Worm (Caenorhabditis elegans) whole organism, L4 larva: ENCODE measurements around the gene Y73B6BL.14.

ENCODE experiments used
- D1046.2 ChIP-seq: fragments of 200-800 bp; sonication (Bioruptor generic); IDR thresholded peaks from 2 replicates; pipeline ENCODE4 v1.3.6; 2022; ENCODE audit warnings: missing genetic modification characterization, missing compliant biosample characterization
- F44E2.7 ChIP-seq: fragments of 200-800 bp; sonication (Bioruptor generic); IDR thresholded peaks from 2 replicates; pipeline ENCODE4 v2.1.2; 2022; ENCODE audit warnings: missing genetic modification characterization, missing compliant biosample characterization
- F49E8.2 ChIP-seq: sonication (generic microtip); optimal IDR thresholded peaks from 2 replicates; lab custom pipeline; 2016; ENCODE audit warnings: missing compliant biosample characterization, mild to moderate bottlenecking, missing genetic modification characterization, borderline replicate concordance
- T20F7.1 ChIP-seq: fragments of 200-800 bp; sonication (Bioruptor generic); optimal IDR thresholded peaks from 2 replicates; lab custom pipeline; 2018; ENCODE audit warnings: mild to moderate bottlenecking, missing genetic modification characterization, missing compliant biosample characterization
- T26A8.4 ChIP-seq: fragments of 200-800 bp; sonication (Bioruptor generic); IDR thresholded peaks from 2 replicates; pipeline ENCODE4 v1.3.6; 2022; ENCODE audit warnings: missing genetic modification characterization, missing compliant biosample characterization
- Y105C5A.15 ChIP-seq: fragments of 200-800 bp; sonication (Bioruptor generic); IDR thresholded peaks from 2 replicates; pipeline ENCODE4 v1.3.6; 2022; ENCODE audit warnings: missing genetic modification characterization, missing compliant biosample characterization
- Y48G9A.11 ChIP-seq: fragments of 200-800 bp; sonication (Bioruptor generic); IDR thresholded peaks from 2 replicates; pipeline ENCODE4 v1.3.6; 2022; ENCODE audit warnings: missing genetic modification reagents, missing genetic modification characterization, missing compliant biosample characterization
- aha-1 ChIP-seq: fragments of 150-350 bp; peaks from one replicate; lab custom pipeline; 2014; ENCODE audit warnings: missing biosample characterization, missing genetic modification characterization
- aly-2 ChIP-seq: sonication (generic microtip); optimal IDR thresholded peaks from 2 replicates; lab custom pipeline; 2018; ENCODE audit warnings: missing biosample characterization, missing genetic modification characterization
- ama-1 ChIP-seq: fragments of 150-350 bp; optimal IDR thresholded peaks from 2 replicates; lab custom pipeline; 2014; ENCODE audit warnings: inconsistent platforms, mixed read lengths
- arid-1 ChIP-seq: fragments of 200-800 bp; sonication (Bioruptor generic); conservative IDR thresholded peaks from 2 replicates; pipeline ENCODE4 v1.3.6; 2022; ENCODE audit warnings: missing genetic modification reagents, missing genetic modification characterization, missing compliant biosample characterization
- attf-4 ChIP-seq: sonication (generic microtip); optimal IDR thresholded peaks from 3 replicates; lab custom pipeline; 2017; ENCODE audit warnings: missing biosample characterization, missing genetic modification characterization
- ceh-32 ChIP-seq: sonication (generic microtip); optimal IDR thresholded peaks from 2 replicates; lab custom pipeline; 2016; ENCODE audit warnings: mild to moderate bottlenecking, missing genetic modification characterization, missing compliant biosample characterization; ENCODE audit not compliant: poor library complexity
- ceh-62 ChIP-seq: sonication (generic microtip); optimal IDR thresholded peaks from 2 replicates; lab custom pipeline; 2017; ENCODE audit warnings: missing biosample characterization, missing genetic modification characterization
- daf-12 ChIP-seq: fragments of 150-350 bp; optimal IDR thresholded peaks from 2 replicates; lab custom pipeline; 2014; ENCODE audit warnings: missing biosample characterization, missing genetic modification reagents, missing genetic modification characterization
- daf-8 ChIP-seq: fragments of 200-800 bp; sonication (Bioruptor generic); IDR thresholded peaks from 2 replicates; pipeline ENCODE4 v1.3.6; 2022; ENCODE audit warnings: missing genetic modification characterization, missing compliant biosample characterization
- dmd-8 ChIP-seq: fragments of 200-800 bp; sonication (Bioruptor generic); IDR thresholded peaks from 2 replicates; pipeline ENCODE4 v1.3.6; 2022; ENCODE audit warnings: missing genetic modification characterization, missing compliant biosample characterization
- dpl-1 ChIP-seq: fragments of 150-350 bp; optimal IDR thresholded peaks from 2 replicates; lab custom pipeline; 2014; ENCODE audit warnings: missing biosample characterization, missing genetic modification reagents, missing genetic modification characterization
- duxl-1 ChIP-seq: sonication (generic microtip); optimal IDR thresholded peaks from 2 replicates; lab custom pipeline; 2016; ENCODE audit warnings: mild to moderate bottlenecking, missing genetic modification characterization, moderate library complexity, missing compliant biosample characterization; ENCODE audit not compliant: poor library complexity
- dve-1 ChIP-seq: sonication (generic microtip); optimal IDR thresholded peaks from 2 replicates; lab custom pipeline; 2017; ENCODE audit warnings: antibody characterized with exemption, mild to moderate bottlenecking, missing genetic modification characterization, missing compliant biosample characterization; ENCODE audit not compliant: insufficient read depth
- egl-27 ChIP-seq: sonication (generic microtip); optimal IDR thresholded peaks from 3 replicates; lab custom pipeline; 2017; ENCODE audit warnings: missing biosample characterization, missing genetic modification reagents, missing genetic modification characterization
- fkh-10 ChIP-seq: fragments of 150-350 bp; optimal IDR thresholded peaks from 2 replicates; lab custom pipeline; 2014; ENCODE audit warnings: missing biosample characterization, missing genetic modification reagents, missing genetic modification characterization
- hlh-11 ChIP-seq: fragments of 200-800 bp; sonication (Bioruptor generic); optimal IDR thresholded peaks from 2 replicates; lab custom pipeline; 2018; ENCODE audit warnings: mild to moderate bottlenecking, missing genetic modification characterization, missing compliant biosample characterization
- hmg-1.1 ChIP-seq: fragments of 200-800 bp; sonication (Bioruptor generic); IDR thresholded peaks from 2 replicates; pipeline ENCODE4 v1.3.6; 2022; ENCODE audit warnings: missing genetic modification reagents, missing genetic modification characterization, missing compliant biosample characterization
- jun-1 ChIP-seq: fragments of 150-350 bp; optimal IDR thresholded peaks from 2 replicates; lab custom pipeline; 2014; ENCODE audit warnings: missing biosample characterization, missing genetic modification reagents, missing genetic modification characterization
- lin-29 ChIP-seq: fragments of 200-800 bp; sonication (Bioruptor generic); IDR thresholded peaks from 2 replicates; pipeline ENCODE4 v1.3.6; 2022; ENCODE audit warnings: missing genetic modification reagents, missing genetic modification characterization, missing compliant biosample characterization
- lsy-2 ChIP-seq, 2 experiments: fragments of 150-350 bp in 1 of 2; sonication (generic microtip) in 1 of 2; optimal IDR thresholded peaks; 2 replicates each; lab custom pipeline; 2014 to 2017; ENCODE audit warnings: missing biosample characterization in 2 of 2, missing genetic modification characterization in 2 of 2
- madf-5 ChIP-seq, 2 experiments: fragments of 200-800 bp; sonication (Bioruptor generic); IDR thresholded peaks; 2 replicates each; pipeline ENCODE4 v1.3.6; 2022; ENCODE audit warnings: missing compliant biosample characterization in 2 of 2, missing genetic modification characterization in 2 of 2
- madf-9 ChIP-seq: fragments of 200-800 bp; sonication (Bioruptor generic); conservative IDR thresholded peaks from 2 replicates; pipeline ENCODE4 v1.3.6; 2022; ENCODE audit warnings: missing genetic modification reagents, missing genetic modification characterization, missing compliant biosample characterization
- mep-1 ChIP-seq: fragments of 150-350 bp; sonication (generic microtip); optimal IDR thresholded peaks from 3 replicates; lab custom pipeline; 2014; ENCODE audit warnings: missing biosample characterization, missing genetic modification characterization
- mes-2 ChIP-seq: sonication (generic microtip); optimal IDR thresholded peaks from 2 replicates; lab custom pipeline; 2016; ENCODE audit warnings: missing genotype, mild to moderate bottlenecking, missing genetic modification characterization, missing compliant biosample characterization; ENCODE audit not compliant: poor library complexity, severe bottlenecking
- mxl-2 ChIP-seq: fragments of 200-800 bp; sonication (Bioruptor generic); conservative IDR thresholded peaks from 2 replicates; pipeline ENCODE4 v1.3.6; 2022; ENCODE audit warnings: missing genetic modification reagents, missing genetic modification characterization, missing compliant biosample characterization
- mxl-3 ChIP-seq: fragments of 200-800 bp; sonication (Bioruptor generic); optimal IDR thresholded peaks from 2 replicates; lab custom pipeline; 2018; ENCODE audit warnings: mild to moderate bottlenecking, missing genetic modification characterization, missing compliant biosample characterization
- nhr-25 ChIP-seq: sonication (generic microtip); optimal IDR thresholded peaks from 2 replicates; lab custom pipeline; 2017; ENCODE audit warnings: missing genetic modification characterization, mild to moderate bottlenecking, missing compliant biosample characterization, antibody characterized with exemption, moderate library complexity, borderline replicate concordance; ENCODE audit not compliant: insufficient read depth
- nhr-42 ChIP-seq: fragments of 200-800 bp; sonication (Bioruptor generic); IDR thresholded peaks from 2 replicates; pipeline ENCODE4 v1.3.6; 2022; ENCODE audit warnings: missing genetic modification characterization, missing compliant biosample characterization
- nhr-77 ChIP-seq: fragments of 150-350 bp; optimal IDR thresholded peaks from 2 replicates; lab custom pipeline; 2014; ENCODE audit warnings: missing biosample characterization, missing genetic modification characterization
- saeg-2 ChIP-seq: fragments of 200-800 bp; sonication (Bioruptor generic); IDR thresholded peaks from 2 replicates; pipeline ENCODE4 v1.3.6; 2022; ENCODE audit warnings: missing genetic modification reagents, missing genetic modification characterization, missing compliant biosample characterization
- sdz-12 ChIP-seq: fragments of 200-800 bp; sonication (Bioruptor generic); optimal IDR thresholded peaks from 2 replicates; lab custom pipeline; 2018; ENCODE audit warnings: mild to moderate bottlenecking, missing genetic modification characterization, missing compliant biosample characterization
- set-16 ChIP-seq: fragments of 200-800 bp; sonication (Bioruptor generic); IDR thresholded peaks from 2 replicates; pipeline ENCODE4 v1.3.6; 2022; ENCODE audit warnings: missing genetic modification reagents, missing genetic modification characterization, missing compliant biosample characterization
- unc-62 ChIP-seq, 3 experiments: fragments of 150-350 bp in 1 of 3; sonication (generic microtip); optimal IDR thresholded peaks in 2 of 3; peaks in 1 of 3; 1 replicate in 1 of 3; 2 replicates in 2 of 3; lab custom pipeline; 2014 to 2017; ENCODE audit warnings: missing biosample characterization in 3 of 3, missing genetic modification characterization in 3 of 3, missing genetic modification reagents in 3 of 3, missing genotype in 1 of 3
- vab-7 ChIP-seq: fragments of 200-800 bp; sonication (Bioruptor generic); IDR thresholded peaks from 2 replicates; pipeline ENCODE4 v1.3.6; 2022; ENCODE audit warnings: missing genetic modification reagents, missing genetic modification characterization, missing compliant biosample characterization
- zip-2 ChIP-seq: fragments of 150-350 bp; optimal IDR thresholded peaks from 2 replicates; lab custom pipeline; 2014; ENCODE audit warnings: missing biosample characterization, missing genetic modification characterization

The Y73B6BL.14 gene

ce11 chrIV:6376473-6377115 is 33.8 kb upstream of the Y73B6BL.14 start, which contains the start of the genes hrpf-2 and bli-6 (continued):
- TF ChIP-seq arid-1 (0 out of 2 replicates have a peak, but pooled peaks have one; percentile 13), lin-29 (0 out of 2 replicates have a peak, but pooled peaks have one; percentile 20), mep-1 (tag; lab: Kevin White, UChicago) (peak; percentile 62), hlh-11 (peak; percentile 69), D1046.2 (GFP tag; lab: Robert Waterston, UW) (no peak), F49E8.2 (tag; lab: Kevin White, UChicago) (no peak), aha-1 (tag; lab: Kevin White, UChicago) (peak; percentile 43), T20F7.1 (GFP tag; lab: Kevin White, UChicago) (no peak), nhr-25 (tag; lab: Kevin White, UChicago) (peak; percentile 24), dve-1 (tag; lab: Kevin White, UChicago) (no peak), mxl-3 (GFP tag; lab: Kevin White, UChicago) (no peak), hmg-1.1 (GFP tag; lab: Robert Waterston, UW) (peak; percentile 40; the same call in 1 of the 2 replicates), fkh-10 (GFP tag; lab: Kevin White, UChicago) (peak; percentile 54), Y105C5A.15 (GFP tag; lab: Robert Waterston, UW) (no peak), nhr-77 (tag; lab: Kevin White, UChicago) (peak; percentile 51)

DNA sequence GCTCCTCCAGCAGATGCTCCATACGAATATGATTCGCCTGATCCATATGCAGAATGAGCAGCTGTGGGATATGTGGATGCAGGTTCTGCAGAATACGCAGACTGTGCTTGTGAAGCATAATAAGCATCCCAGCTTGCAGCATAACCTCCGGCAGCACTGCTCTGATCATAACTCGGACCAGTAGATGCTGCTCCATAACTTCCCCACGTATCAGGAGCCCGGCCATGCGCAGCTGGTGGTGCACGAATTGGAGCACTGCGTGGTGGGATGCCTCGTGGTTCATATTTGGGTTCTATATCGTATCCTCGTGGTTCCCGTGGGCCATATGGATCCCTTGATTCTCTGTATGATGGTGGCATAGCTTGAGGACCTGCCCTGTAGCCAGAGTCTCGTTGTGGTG is 30.9 kb upstream of the Y73B6BL.14 start:
- TF ChIP-seq duxl-1 (tag; lab: Kevin White, UChicago) (no peak), set-16 (GFP tag; lab: Robert Waterston, UW) (peak; percentile 52), dmd-8 (GFP tag; lab: Robert Waterston, UW) (0 out of 2 replicates have a peak, but pooled peaks have one; percentile 37), vab-7 (GFP tag; lab: Robert Waterston, UW) (0 out of 2 replicates have a peak, but pooled peaks have one; percentile 5)

DNA sequence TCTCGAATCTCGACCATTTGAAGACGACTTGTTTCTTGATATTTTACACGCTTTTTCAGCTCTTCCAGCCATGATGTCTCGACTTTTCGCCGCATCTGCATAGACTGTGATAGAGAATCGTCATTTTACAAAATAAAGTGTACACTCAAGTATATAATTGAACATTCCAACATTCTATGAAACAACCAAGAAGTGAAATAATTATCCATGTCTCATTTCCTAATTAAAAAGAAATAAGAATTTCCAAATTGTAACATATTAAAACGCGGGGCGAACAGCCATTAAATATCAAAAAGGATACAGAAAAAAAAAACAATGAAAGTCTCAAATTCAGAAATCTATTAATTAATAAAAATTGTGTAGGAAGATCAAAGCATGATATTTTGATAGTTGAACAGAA is 30.2 kb upstream of the Y73B6BL.14 start, which contains the start of gene smg-3:
Gene smg-3 (minus strand): TSS at position 101 of the 400 bp plus-strand sequence.
- TF ChIP-seq jun-1 (tag; lab: Kevin White, UChicago) (no peak), mes-2 (tag; lab: Kevin White, UChicago) (no peak), mxl-2 (GFP tag; lab: Robert Waterston, UW) (no peak)
- TF ChIP-seq, all 104 proteins: peak for 0

ce11 chrIV:6372267-6372666 is 29.5 kb upstream of the Y73B6BL.14 start:
- TF ChIP-seq aha-1 (tag; lab: Kevin White, UChicago) (peak; percentile 90), egl-27 (tag; lab: Kevin White, UChicago) (no peak)

DNA sequence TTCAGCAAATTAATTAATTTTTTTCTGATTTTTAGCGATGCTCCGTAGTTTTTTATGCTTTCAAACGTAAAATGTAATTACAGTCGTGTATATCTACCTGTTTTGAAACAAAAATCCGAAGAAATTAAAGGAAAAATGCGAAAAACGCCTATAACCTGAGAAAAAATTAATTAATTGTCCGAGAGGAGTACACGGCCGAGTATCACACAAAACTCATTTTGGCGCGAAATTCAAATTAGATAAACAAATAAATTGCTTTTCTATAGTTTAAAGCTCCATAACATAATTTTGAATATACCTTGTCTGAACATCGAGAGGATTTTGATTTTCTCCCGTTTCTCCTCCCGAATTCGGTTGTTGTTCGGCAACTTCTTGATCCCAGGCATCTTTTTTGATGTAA is 26.7 kb upstream of the Y73B6BL.14 start:
- TF ChIP-seq daf-8 (GFP tag; lab: Robert Waterston, UW) (no peak), F44E2.7 (GFP tag; lab: Robert Waterston, UW) (no peak), dpl-1 (GFP tag; lab: Kevin White, UChicago) (peak; percentile 91), nhr-42 (no peak), zip-2 (tag; lab: Kevin White, UChicago) (no peak), T26A8.4 (GFP tag; lab: Robert Waterston, UW) (no peak), ama-1 (lab: Kevin White, UChicago) (no peak), vab-7 (GFP tag; lab: Robert Waterston, UW) (no peak), Y48G9A.11 (no peak), attf-4 (tag; lab: Kevin White, UChicago) (no peak), ceh-62 (tag; lab: Kevin White, UChicago) (no peak), madf-5 (GFP tag; IDR thresholded peaks at IDR 0.05; lab: Robert Waterston, UW) (no peak), aly-2 (no peak), daf-12 (tag; lab: Kevin White, UChicago) (no peak), lsy-2 (tag; optimal IDR thresholded peaks at IDR 0.05; lab: Kevin White, UChicago) (peak in 1 of 2 experiments; percentile 52), ceh-32 (tag; lab: Kevin White, UChicago) (no peak), unc-62 (GFP tag; optimal IDR thresholded peaks at IDR 0.05 in 1 of 2; lab: Kevin White, UChicago) (no peak), unc-62 (tag; optimal IDR thresholded peaks at IDR 0.05; lab: Kevin White, UChicago) (no peak), T20F7.1 (GFP tag; lab: Kevin White, UChicago) (no peak), saeg-2 (GFP tag; lab: Robert Waterston, UW) (no peak), madf-9 (GFP tag; lab: Robert Waterston, UW) (no peak), sdz-12 (no peak)
